Fruit fly (Drosophila melanogaster) whole organism, wandering third instar larva: ENCODE measurements around the gene Pph13.
A peak's percentile ranks its signal among the peaks of the same experiment; 100 is the strongest.

Experiments used
- Abd-B ChIP-seq: fragments of >200 bp; optimal IDR thresholded peaks from 2 replicates; lab custom pipeline; 2017; ENCODE audit warnings: missing biosample characterization, missing genetic modification characterization
- CG32264 ChIP-seq: fragments of 200-800 bp; sonication (Bioruptor generic); optimal IDR thresholded peaks from 2 replicates; lab custom pipeline; 2016; ENCODE audit warnings: missing biosample characterization, missing genetic modification characterization
- CG9705 ChIP-seq: fragments of 200-800 bp; sonication (Bioruptor generic); optimal IDR thresholded peaks from 2 replicates; lab custom pipeline; 2018; ENCODE audit warnings: missing biosample characterization, mild to moderate bottlenecking, missing genetic modification characterization
- CrebA ChIP-seq: fragments of 200-800 bp; sonication (Bioruptor generic); optimal IDR thresholded peaks from 2 replicates; lab custom pipeline; 2016; ENCODE audit warnings: missing biosample characterization, mild to moderate bottlenecking, missing genetic modification characterization, borderline replicate concordance
- Dfd ChIP-seq: fragments of >200 bp; optimal IDR thresholded peaks from 2 replicates; lab custom pipeline; 2017; ENCODE audit warnings: missing biosample characterization, missing genetic modification characterization
- Dif ChIP-seq: fragments of 200-275, 200-300 bp; sonication (Bioruptor generic); optimal IDR thresholded peaks from 2 replicates; lab custom pipeline; 2018; ENCODE audit warnings: missing biosample characterization, missing genetic modification characterization; ENCODE audit not compliant: partially characterized antibody
- GATAd ChIP-seq: sonication (Bioruptor generic); optimal IDR thresholded peaks from 2 replicates; lab custom pipeline; 2016; ENCODE audit warnings: missing biosample characterization, missing genetic modification characterization
- HLH106 ChIP-seq: fragments of 200-800 bp; optimal IDR thresholded peaks from 3 replicates; lab custom pipeline; 2019; ENCODE audit warnings: missing biosample characterization, mild to moderate bottlenecking, missing genetic modification characterization, moderate library complexity
- Hnf4 ChIP-seq: fragments of 200-800 bp; sonication (Bioruptor generic); optimal IDR thresholded peaks from 2 replicates; lab custom pipeline; 2016; ENCODE audit warnings: missing biosample characterization, mild to moderate bottlenecking, missing genetic modification characterization
- Hr78 ChIP-seq: fragments of >200 bp; optimal IDR thresholded peaks from 2 replicates; lab custom pipeline; 2017; ENCODE audit warnings: missing biosample characterization, missing genetic modification characterization
- Hr83 ChIP-seq: fragments of 200-300 bp; sonication (Bioruptor generic); optimal IDR thresholded peaks from 2 replicates; lab custom pipeline; 2016; ENCODE audit warnings: missing biosample characterization, mild to moderate bottlenecking, missing genetic modification characterization, moderate library complexity; ENCODE audit not compliant: poor library complexity, severe bottlenecking
- Jra ChIP-seq: sonication (Bioruptor generic); optimal IDR thresholded peaks from 2 replicates; lab custom pipeline; 2016; ENCODE audit warnings: missing biosample characterization, missing genetic modification characterization
- Mio ChIP-seq: sonication (Bioruptor generic); optimal IDR thresholded peaks from 2 replicates; lab custom pipeline; 2016; ENCODE audit warnings: missing biosample characterization, missing genetic modification characterization
- Myc ChIP-seq: fragments of >200 bp; optimal IDR thresholded peaks from 2 replicates; lab custom pipeline; 2017
- N ChIP-seq: fragments of >200 bp; optimal IDR thresholded peaks from 2 replicates; lab custom pipeline; 2018; ENCODE audit warnings: missing biosample characterization, missing external identifiers, missing genetic modification characterization
- OdsH ChIP-seq: fragments of 200-800 bp; sonication (Bioruptor generic); optimal IDR thresholded peaks from 2 replicates; lab custom pipeline; 2016; ENCODE audit warnings: missing biosample characterization, mild to moderate bottlenecking, missing genetic modification characterization
- Rel ChIP-seq, 2 experiments: fragments of 200-800 bp; sonication (Bioruptor generic) in 1 of 2; optimal IDR thresholded peaks; 2 replicates in 1 of 2; 3 replicates in 1 of 2; lab custom pipeline; 2016 to 2019; ENCODE audit warnings: mild to moderate bottlenecking in 2 of 2, missing biosample characterization in 2 of 2, missing genetic modification characterization in 2 of 2, moderate library complexity in 1 of 2
- Sp1 ChIP-seq: fragments of 200-800 bp; sonication (Bioruptor generic); optimal IDR thresholded peaks from 3 replicates; lab custom pipeline; 2019; ENCODE audit warnings: missing biosample characterization, mild to moderate bottlenecking, missing genetic modification characterization, moderate library complexity
- Vsx2 ChIP-seq: fragments of 200-300, 225-300 bp; sonication (Bioruptor generic); optimal IDR thresholded peaks from 2 replicates; lab custom pipeline; 2018; ENCODE audit warnings: missing biosample characterization, missing genetic modification characterization; ENCODE audit not compliant: partially characterized antibody
- br ChIP-seq: fragments of 200-800 bp; sonication (Bioruptor generic); optimal IDR thresholded peaks from 2 replicates; lab custom pipeline; 2016; ENCODE audit warnings: missing biosample characterization, missing genetic modification characterization
- brk ChIP-seq: fragments of 200-800 bp; sonication (Bioruptor generic); optimal IDR thresholded peaks from 2 replicates; lab custom pipeline; 2016; ENCODE audit warnings: missing biosample characterization, mild to moderate bottlenecking, missing genetic modification characterization
- dl ChIP-seq, 2 experiments: fragments of 175-275, 200-275 bp in 1 of 2; fragments of 200-275 bp in 1 of 2; sonication (Bioruptor generic); optimal IDR thresholded peaks; lab custom pipeline; 2018; ENCODE audit warnings: mild to moderate bottlenecking in 2 of 2, missing biosample characterization in 2 of 2, missing genetic modification characterization in 2 of 2, moderate library complexity in 2 of 2; ENCODE audit not compliant: partially characterized antibody in 2 of 2, insufficient read depth in 1 of 2
- dmrt93B ChIP-seq: fragments of 200-800 bp; sonication (Bioruptor generic); optimal IDR thresholded peaks from 2 replicates; lab custom pipeline; 2018; ENCODE audit warnings: missing biosample characterization, mild to moderate bottlenecking, missing genetic modification characterization
- dsf ChIP-seq: sonication (Bioruptor generic); optimal IDR thresholded peaks from 2 replicates; lab custom pipeline; 2016; ENCODE audit warnings: missing biosample characterization, missing genetic modification characterization, borderline replicate concordance
- ey ChIP-seq: fragments of 200-800 bp; sonication (Bioruptor generic); optimal IDR thresholded peaks from 2 replicates; lab custom pipeline; 2016; ENCODE audit warnings: missing biosample characterization, missing genetic modification characterization
- foxo ChIP-seq, 2 experiments: fragments of 200-800 bp; sonication (Bioruptor generic); optimal IDR thresholded peaks; 2 replicates in 1 of 2; 3 replicates in 1 of 2; lab custom pipeline; 2016 to 2017; ENCODE audit warnings: missing biosample characterization in 2 of 2, missing genetic modification characterization in 2 of 2
- fru ChIP-seq: fragments of 200-800 bp; sonication (Bioruptor generic); optimal IDR thresholded peaks from 3 replicates; lab custom pipeline; 2016; ENCODE audit warnings: missing biosample characterization, mild to moderate bottlenecking, missing genetic modification characterization
- h ChIP-seq: fragments of 200-800 bp; sonication (Bioruptor generic); optimal IDR thresholded peaks from 3 replicates; lab custom pipeline; 2016; ENCODE audit warnings: missing biosample characterization, mild to moderate bottlenecking, missing genetic modification characterization
- jim ChIP-seq: fragments of 175-275, 200-325 bp; sonication (Bioruptor generic); optimal IDR thresholded peaks from 2 replicates; lab custom pipeline; 2016; ENCODE audit warnings: missing biosample characterization, mild to moderate bottlenecking, missing genetic modification characterization
- lola ChIP-seq: fragments of >200 bp; optimal IDR thresholded peaks from 2 replicates; lab custom pipeline; 2017; ENCODE audit warnings: missing biosample characterization, missing genetic modification characterization
- pan ChIP-seq: fragments of >200 bp; optimal IDR thresholded peaks from 2 replicates; lab custom pipeline; 2017
- psq ChIP-seq: fragments of 200-800 bp; sonication (Bioruptor generic); optimal IDR thresholded peaks from 3 replicates; lab custom pipeline; 2017; ENCODE audit warnings: missing biosample characterization, mild to moderate bottlenecking, missing genetic modification characterization, moderate library complexity
- rgr ChIP-seq: fragments of 200-800 bp; sonication (Bioruptor generic); optimal IDR thresholded peaks from 3 replicates; lab custom pipeline; 2016; ENCODE audit warnings: missing biosample characterization, mild to moderate bottlenecking, missing genetic modification characterization
- sage ChIP-seq: fragments of 200-800 bp; sonication (Bioruptor generic); optimal IDR thresholded peaks from 2 replicates; lab custom pipeline; 2016; ENCODE audit warnings: missing biosample characterization, mild to moderate bottlenecking, missing genetic modification characterization
- sv ChIP-seq: fragments of 200-800 bp; sonication (Bioruptor generic); optimal IDR thresholded peaks from 3 replicates; lab custom pipeline; 2016; ENCODE audit warnings: missing biosample characterization, missing genetic modification characterization
- tai ChIP-seq: sonication (Bioruptor generic); optimal IDR thresholded peaks from 2 replicates; lab custom pipeline; 2016; ENCODE audit warnings: missing biosample characterization, missing genetic modification characterization
- usp ChIP-seq: fragments of >200 bp; optimal IDR thresholded peaks from 2 replicates; lab custom pipeline; 2017; ENCODE audit warnings: missing biosample characterization, missing genetic modification characterization
- woc ChIP-seq: sonication (Bioruptor generic); optimal IDR thresholded peaks from 2 replicates; lab custom pipeline; 2016; ENCODE audit warnings: missing biosample characterization, mild to moderate bottlenecking, missing genetic modification characterization

Pph13 gene

DNA sequence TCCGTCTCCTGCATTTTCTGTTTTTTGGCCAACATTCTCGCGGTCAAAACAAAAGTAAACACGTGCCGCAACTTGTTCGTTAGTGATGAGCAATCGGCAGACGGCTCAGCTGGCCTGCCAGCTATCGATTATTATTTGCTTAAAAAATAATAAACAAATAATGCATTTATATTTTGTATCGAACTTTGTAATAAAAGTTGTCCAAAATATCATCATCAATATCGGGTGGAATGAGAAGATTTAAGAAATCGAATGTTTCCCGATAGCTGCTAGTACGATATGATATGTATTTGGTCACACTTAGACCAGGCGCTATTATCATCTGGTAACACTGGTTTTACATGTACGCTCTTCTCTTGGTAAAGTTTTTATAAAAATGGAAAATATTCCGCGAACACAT, 9.3 kb upstream of the Pph13 start, which contains the start of the genes Nle and Sf3b1 (continued):
- TF ChIP-seq rgr (no peak), pan (no peak), psq (GFP tag; lab: Kevin White, UChicago) (peak; percentile 34), Rel (GFP tag; optimal IDR thresholded peaks at IDR 0.05; lab: Kevin White, UChicago) (no peak), Rel (tag; optimal IDR thresholded peaks at IDR 0.05; lab: Kevin White, UChicago) (no peak), Mio (GFP tag; lab: Kevin White, UChicago) (no peak), usp (GFP tag; lab: Kevin White, UChicago) (no peak), foxo (GFP tag; optimal IDR thresholded peaks at IDR 0.05; lab: Kevin White, UChicago) (no peak), CG32264 (GFP tag; lab: Kevin White, UChicago) (no peak), jim (GFP tag; lab: Kevin White, UChicago) (no peak), brk (GFP tag; lab: Kevin White, UChicago) (no peak)

DNA sequence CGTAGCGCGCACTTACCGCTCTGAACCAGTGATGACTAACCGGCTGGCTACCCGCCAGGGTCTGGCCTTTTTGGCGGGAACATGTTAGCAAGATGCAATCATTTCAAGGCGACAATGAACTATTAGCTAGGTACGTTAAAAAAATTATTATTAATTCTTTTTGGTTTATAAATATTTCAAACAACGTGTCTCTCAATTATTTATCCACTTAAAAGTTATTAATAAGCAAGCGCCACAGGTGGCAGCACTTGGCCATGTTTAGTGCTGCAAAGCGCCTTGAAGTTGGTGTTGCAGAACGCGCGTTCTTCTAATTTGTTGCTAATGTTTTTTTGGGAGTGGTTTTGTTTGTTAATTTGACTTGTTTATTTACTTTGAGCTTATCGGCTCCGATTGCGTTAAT, 3.1 kb upstream of the Pph13 start, which contains the start of the genes Ipk2 and cold:
TSS of gene Ipk2 (minus strand) at position 39 of the 400 bp plus-strand sequence.
TSS of gene cold (plus strand) at position 66 of the 400 bp plus-strand sequence.
- TF ChIP-seq Mio (GFP tag; lab: Kevin White, UChicago) (peak; percentile 64), dl (GFP tag; optimal IDR thresholded peaks at IDR 0.05; lab: Kevin White, UChicago; ENCODE audit: insufficient read depth in 1 of 2, partially characterized antibody in 2 of 2) (no peak), fru (GFP tag; lab: Kevin White, UChicago) (peak; percentile 89), psq (GFP tag; lab: Kevin White, UChicago) (peak; percentile 73), dmrt93B (GFP tag; lab: Kevin White, UChicago) (no peak), jim (GFP tag; lab: Kevin White, UChicago) (no peak), Dif (GFP tag; lab: Kevin White, UChicago) (no peak), Rel (GFP tag; optimal IDR thresholded peaks at IDR 0.05; lab: Kevin White, UChicago) (no peak), Rel (tag; optimal IDR thresholded peaks at IDR 0.05; lab: Kevin White, UChicago) (peak; percentile 75), Jra (GFP tag; lab: Kevin White, UChicago) (no peak), brk (GFP tag; lab: Kevin White, UChicago) (no peak), br (GFP tag; lab: Kevin White, UChicago) (peak; percentile 87), dsf (GFP tag; lab: Kevin White, UChicago) (no peak), Vsx2 (no peak), sv (GFP tag; lab: Kevin White, UChicago) (peak; percentile 92), Hnf4 (GFP tag; lab: Kevin White, UChicago) (no peak), ey (peak; percentile 78), tai (GFP tag; lab: Kevin White, UChicago) (no peak), Hr78 (no peak), sage (GFP tag; lab: Kevin White, UChicago) (no peak), usp (GFP tag; lab: Kevin White, UChicago) (no peak), HLH106 (tag; lab: Kevin White, UChicago) (peak; percentile 87), N (GFP tag; lab: Kevin White, UChicago) (no peak), Hr83 (GFP tag; lab: Kevin White, UChicago) (peak; percentile 69), Myc (peak; percentile 99), h (GFP tag; lab: Kevin White, UChicago) (peak; percentile 91), CrebA (GFP tag; lab: Kevin White, UChicago) (no peak), foxo (GFP tag; optimal IDR thresholded peaks at IDR 0.05; lab: Kevin White, UChicago) (peak in 1 of 2 experiments; percentile 89), GATAd (GFP tag; lab: Kevin White, UChicago) (no peak), lola (GFP tag; lab: Kevin White, UChicago) (no peak), Abd-B (GFP tag; lab: Kevin White, UChicago) (no peak), rgr (peak; percentile 88), CG9705 (GFP tag; lab: Kevin White, UChicago) (peak; percentile 80), OdsH (GFP tag; lab: Kevin White, UChicago) (peak; percentile 81), pan (no peak), Sp1 (GFP tag; lab: Kevin White, UChicago) (peak; percentile 84), Dfd (GFP tag; lab: Kevin White, UChicago) (no peak), woc (GFP tag; lab: Kevin White, UChicago) (peak; percentile 94), CG32264 (GFP tag; lab: Kevin White, UChicago) (peak; percentile 62)
